Worm (Caenorhabditis elegans): ENCODE results near the gene kcnl-4.

DNA sequence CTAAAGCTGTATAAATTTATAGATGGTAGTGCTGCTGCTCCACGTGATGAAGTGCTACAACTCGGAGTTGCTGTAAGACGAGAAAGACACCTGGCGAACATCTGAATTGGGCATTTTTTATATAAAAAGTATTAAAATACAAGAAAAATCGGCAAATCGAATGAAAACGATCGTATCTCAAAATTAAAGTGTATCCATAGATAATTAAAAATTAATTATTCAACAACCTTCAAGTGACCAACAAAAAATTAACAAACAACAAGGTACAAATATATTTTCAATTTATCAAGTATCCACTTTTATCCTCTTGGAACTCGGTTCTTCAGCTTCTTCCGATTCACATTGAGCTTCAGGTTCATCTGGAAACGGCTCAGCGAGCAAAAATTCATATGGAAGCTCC lies 11.6 kb upstream of the kcnl-4 start, which contains the start of gene R02D5.8:
- TF ChIP-seq tbx-2 (tag; optimal IDR thresholded peaks at IDR 0.05) (no peak), fkh-10 (GFP tag; optimal IDR thresholded peaks at IDR 0.05) (no peak), jun-1 (tag; optimal IDR thresholded peaks at IDR 0.05) (no peak)

Data from whole organism, L3 larva.